Worm (Caenorhabditis elegans): ENCODE data around the gene lys-2.

- no peak for TF ChIP-seq ZK185.1 (tag; optimal IDR thresholded peaks at IDR 0.05; ENCODE audit: poor library complexity, severe bottlenecking)
- TF ChIP-seq snpc-1.3 (tag; optimal IDR thresholded peaks at IDR 0.05; ENCODE audit: insufficient read depth) = no peak
- TF ChIP-seq egl-44 (GFP tag; IDR thresholded peaks at IDR 0.05) = no peak
- TF ChIP-seq sdz-38 (tag; optimal IDR thresholded peaks at IDR 0.05) = no peak
- no peak for TF ChIP-seq tbp1 (GFP tag; optimal IDR thresholded peaks at IDR 0.05)
- no peak for TF ChIP-seq let-526 (GFP tag; IDR thresholded peaks at IDR 0.05)
- TF ChIP-seq nhr-120 (GFP tag; IDR thresholded peaks at IDR 0.05) = no peak
- no peak for TF ChIP-seq fkh-3 (tag; optimal IDR thresholded peaks at IDR 0.05)
- no peak for TF ChIP-seq F33H1.4 (GFP tag; IDR thresholded peaks at IDR 0.05)
- TF ChIP-seq hlh-26 (GFP tag; conservative IDR thresholded peaks at IDR 0.05) = no peak
- TF ChIP-seq unc-62 (GFP tag; optimal IDR thresholded peaks at IDR 0.05) = no peak
Measured at ce11 chrV:10233330-10233729, 47.9 kb downstream of the lys-2 start, which contains the start of gene str-182.

Data from whole organism, young adult.